Worm (Caenorhabditis elegans): ENCODE results near the gene nfm-1.

The nfm-1 gene

ce11 chrIII:6158642-6159475 is at the start of gene nfm-1:
nfm-1 (plus strand) TSS chrIII:6159453.
- no peak for TF ChIP-seq unc-62 (GFP tag; optimal IDR thresholded peaks at IDR 0.05)

ce11 chrIII:6110187-6110586 is 49.1 kb upstream of the nfm-1 start:
- TF ChIP-seq unc-62 (GFP tag; optimal IDR thresholded peaks at IDR 0.05): no peak

DNA sequence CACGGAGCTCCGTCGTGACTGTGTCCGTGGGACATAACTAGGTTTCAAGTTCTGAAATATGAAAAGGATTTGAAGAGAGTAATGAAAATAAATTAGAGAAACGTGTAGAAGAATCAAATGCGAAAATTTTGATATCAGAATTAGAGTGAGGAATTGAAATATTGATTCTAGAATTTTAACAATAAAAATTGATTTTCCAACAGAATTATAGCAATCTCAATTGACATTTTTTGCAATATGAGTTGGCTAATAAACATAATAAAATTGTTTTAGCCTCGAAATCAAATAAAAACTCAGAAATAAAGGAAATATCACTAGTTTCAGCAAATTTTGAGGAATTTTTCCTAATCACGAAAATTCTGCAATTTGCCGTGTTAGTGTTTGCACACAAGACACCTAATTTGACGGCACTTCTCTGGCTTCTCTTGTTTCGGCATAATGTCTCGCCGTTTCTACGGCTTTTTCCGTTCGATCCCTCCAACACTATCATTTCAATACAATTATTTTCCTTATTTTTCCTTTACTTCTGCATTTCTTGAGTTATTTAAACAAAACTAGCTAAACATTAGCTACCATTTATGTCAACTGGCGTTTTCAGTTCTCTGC is 42.9 kb upstream of the nfm-1 start, which contains the start of gene nmt-1:
Gene nmt-1, minus strand, starts transcription at position 51 of the 606 bp plus-strand sequence.
- no peak for TF ChIP-seq unc-62 (GFP tag; optimal IDR thresholded peaks at IDR 0.05)

- no peak for TF ChIP-seq unc-62 (GFP tag; optimal IDR thresholded peaks at IDR 0.05)
Observed at ce11 chrIII:6116981-6117380, 42.3 kb upstream of the nfm-1 start.

DNA sequence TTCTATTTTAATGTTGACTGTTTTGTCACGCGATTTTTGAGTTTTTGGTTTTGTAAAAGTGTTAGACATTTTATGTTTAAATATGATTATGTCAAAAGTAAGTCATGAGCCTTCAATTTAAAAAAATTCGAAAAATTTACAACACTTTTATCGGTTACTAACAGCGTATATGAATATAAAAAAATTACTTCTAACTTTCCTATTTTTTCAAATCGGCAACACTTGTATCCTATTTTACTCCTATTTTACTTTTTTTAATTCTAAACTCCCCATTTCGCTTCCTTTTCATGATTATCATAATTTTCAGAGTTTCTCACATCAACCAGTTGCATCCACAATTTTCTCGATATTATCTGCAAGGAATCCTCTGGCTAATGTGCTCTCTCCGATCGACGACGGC is 40.9 kb upstream of the nfm-1 start, which contains the start of gene kin-18:
Gene kin-18, plus strand, starts transcription at position 301 of the 400 bp plus-strand sequence.
- no peak for TF ChIP-seq unc-62 (GFP tag; optimal IDR thresholded peaks at IDR 0.05)

DNA sequence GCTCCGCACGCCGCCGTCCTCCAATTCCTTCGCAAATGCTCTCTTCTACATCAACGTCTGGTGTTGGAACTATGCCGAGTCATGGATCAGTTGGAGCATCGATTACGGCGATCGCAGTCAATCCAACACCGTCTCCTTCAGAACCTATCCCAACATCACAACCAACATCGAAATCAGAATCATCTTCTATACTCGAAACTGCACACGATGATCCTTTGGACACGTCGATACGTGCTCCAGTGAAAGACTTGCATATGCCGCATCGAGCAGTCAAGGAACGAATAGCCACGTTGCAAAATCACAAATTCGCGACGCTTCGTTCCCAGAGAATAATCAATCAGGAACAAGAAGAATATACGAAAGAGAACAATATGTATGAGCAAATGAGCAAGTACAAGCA is 38.3 kb upstream of the nfm-1 start:
- TF ChIP-seq unc-62 (GFP tag; optimal IDR thresholded peaks at IDR 0.05): no peak

DNA sequence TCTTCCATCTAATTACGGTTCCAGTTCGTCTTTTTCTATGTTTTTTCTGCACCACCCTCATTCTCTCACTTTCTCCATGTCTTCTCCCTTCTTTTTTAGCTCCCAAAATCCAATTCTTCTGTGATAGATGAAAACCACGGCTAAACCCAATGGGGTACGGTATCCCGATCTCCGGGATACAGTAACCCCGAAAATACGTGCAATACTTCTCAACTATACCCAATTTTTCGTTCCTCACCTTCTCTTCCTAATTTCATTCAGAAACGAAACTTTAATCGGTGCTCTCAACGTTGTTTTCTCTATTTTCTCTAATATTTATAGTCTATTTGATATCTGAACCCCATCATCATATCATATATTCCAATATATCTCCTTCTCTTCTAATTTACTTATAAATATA is 35.6 kb upstream of the nfm-1 start:
- no peak for TF ChIP-seq unc-62 (GFP tag; optimal IDR thresholded peaks at IDR 0.05)

DNA sequence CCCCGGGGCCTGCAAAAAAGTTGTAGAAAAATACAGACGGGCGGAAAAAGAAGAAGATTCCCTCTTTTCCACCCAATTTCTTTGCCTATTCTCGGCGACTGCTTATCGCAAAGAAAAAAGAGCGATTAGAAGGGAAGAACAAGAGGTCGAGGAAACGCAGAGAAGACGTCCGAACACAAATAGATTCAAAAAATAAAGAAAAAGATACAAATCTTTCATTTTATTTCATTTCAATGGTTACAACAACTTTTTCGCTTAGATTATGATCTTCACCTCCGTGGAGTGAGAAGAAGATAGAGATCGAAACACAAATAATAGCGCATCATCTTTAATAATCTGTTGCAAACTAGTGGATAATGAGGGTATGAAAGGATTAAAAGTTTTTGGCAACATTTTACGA is 27.2 kb upstream of the nfm-1 start:
- TF ChIP-seq unc-62 (GFP tag; optimal IDR thresholded peaks at IDR 0.05): no peak

- TF ChIP-seq unc-62 (GFP tag; optimal IDR thresholded peaks at IDR 0.05): no peak
Observed at ce11 chrIII:6134111-6134510, 25.1 kb upstream of the nfm-1 start.

DNA sequence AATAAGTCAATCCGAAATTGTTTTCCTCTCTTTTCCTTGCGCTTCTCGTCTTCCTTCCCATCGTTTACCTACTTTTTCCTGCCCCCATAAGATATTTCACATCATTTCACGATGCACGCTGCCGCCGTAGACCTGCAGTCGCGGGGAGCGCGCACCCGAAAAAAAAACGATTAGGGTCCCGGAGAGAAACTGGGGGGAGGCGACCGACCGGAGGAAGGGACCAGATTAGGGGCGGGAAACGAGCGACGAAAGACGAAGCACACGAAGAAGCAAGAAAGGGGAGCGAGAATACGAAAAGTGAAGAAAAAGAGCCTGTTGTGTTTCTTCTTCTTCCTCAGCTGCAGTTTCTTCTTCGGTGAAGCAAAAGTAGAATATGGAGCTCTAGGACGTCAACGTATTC is 24.0 kb upstream of the nfm-1 start:
- TF ChIP-seq unc-62 (GFP tag; optimal IDR thresholded peaks at IDR 0.05): no peak

DNA sequence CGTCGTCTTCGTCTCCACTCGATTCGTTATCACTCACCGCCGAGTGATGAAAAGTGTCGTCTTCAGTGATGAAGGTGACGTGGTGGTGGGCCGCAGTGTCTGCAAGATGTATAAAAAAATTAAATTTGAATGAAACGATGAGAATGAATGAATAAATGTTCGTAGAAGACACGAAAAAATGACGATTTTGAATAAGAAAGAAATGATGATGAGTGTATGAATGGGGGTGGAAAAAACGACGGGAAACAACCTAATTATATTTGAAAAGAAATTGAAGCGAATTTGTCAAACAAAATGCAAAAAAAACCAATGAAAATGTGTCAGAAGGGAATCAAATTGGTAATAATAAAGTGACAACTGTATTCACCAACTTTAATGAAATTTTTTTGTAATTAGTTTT is 23.1 kb upstream of the nfm-1 start, which contains the start of gene mvk-1:
Gene mvk-1, minus strand, starts transcription at position 101 of the 400 bp plus-strand sequence.
- TF ChIP-seq unc-62 (GFP tag; optimal IDR thresholded peaks at IDR 0.05): no peak

ce11 chrIII:6137431-6137830 is 21.8 kb upstream of the nfm-1 start:
- no peak for TF ChIP-seq unc-62 (GFP tag; optimal IDR thresholded peaks at IDR 0.05)

- TF ChIP-seq unc-62 (GFP tag; optimal IDR thresholded peaks at IDR 0.05): no peak
Observed at ce11 chrIII:6138457-6138856, 20.8 kb upstream of the nfm-1 start.

DNA sequence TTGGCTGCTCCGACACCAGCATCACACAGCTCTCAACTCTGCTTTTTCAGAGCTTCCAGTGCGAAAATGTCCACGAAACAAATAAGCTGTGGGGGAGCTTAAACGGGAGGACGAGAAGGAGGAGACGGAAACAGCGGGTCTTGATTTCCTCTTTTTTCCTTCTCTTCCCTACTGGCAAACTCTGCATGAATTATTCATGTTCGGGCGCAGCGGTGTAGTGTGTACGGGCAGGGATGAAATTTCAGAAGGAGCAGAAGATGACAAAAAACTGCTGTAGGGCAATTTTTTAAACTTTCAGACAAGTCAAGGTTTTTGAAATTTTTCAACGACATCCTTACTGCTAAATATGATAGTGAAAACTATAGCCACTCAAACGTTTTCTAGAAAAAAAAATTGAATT is 19.9 kb upstream of the nfm-1 start:
- no peak for TF ChIP-seq unc-62 (GFP tag; optimal IDR thresholded peaks at IDR 0.05)

DNA sequence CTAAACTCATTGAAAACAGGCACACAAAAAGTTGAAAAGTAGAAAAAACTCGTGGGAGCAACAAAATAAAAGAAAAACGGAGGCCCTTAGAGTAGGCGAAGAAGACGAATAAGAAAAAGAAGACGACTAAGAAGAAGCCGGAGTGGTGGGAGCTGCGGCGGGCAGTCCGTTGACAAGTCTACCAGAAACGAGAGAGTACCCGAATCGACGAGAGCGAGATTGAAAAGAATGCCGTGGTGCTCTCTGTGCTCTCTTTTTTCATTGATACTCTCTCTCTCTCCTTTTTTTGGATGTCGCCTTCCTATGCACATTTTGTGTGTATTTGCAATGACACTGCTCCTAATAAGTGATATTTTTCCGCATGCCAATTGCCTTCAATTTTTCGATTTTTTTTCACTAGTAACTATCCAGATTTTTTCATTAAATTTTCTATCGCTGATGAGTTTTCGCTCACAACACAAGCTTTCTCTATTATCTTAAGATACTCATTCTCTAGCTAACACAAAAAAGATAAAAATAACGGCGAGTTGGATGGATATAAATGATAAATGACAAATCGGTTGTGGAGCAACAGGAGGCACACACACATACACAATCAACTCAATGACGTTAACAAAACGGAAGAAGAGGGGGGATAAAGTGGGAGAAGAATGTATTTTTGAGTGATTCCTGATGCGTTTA is 19.2 kb upstream of the nfm-1 start:
- no peak for TF ChIP-seq unc-62 (GFP tag; optimal IDR thresholded peaks at IDR 0.05)

DNA sequence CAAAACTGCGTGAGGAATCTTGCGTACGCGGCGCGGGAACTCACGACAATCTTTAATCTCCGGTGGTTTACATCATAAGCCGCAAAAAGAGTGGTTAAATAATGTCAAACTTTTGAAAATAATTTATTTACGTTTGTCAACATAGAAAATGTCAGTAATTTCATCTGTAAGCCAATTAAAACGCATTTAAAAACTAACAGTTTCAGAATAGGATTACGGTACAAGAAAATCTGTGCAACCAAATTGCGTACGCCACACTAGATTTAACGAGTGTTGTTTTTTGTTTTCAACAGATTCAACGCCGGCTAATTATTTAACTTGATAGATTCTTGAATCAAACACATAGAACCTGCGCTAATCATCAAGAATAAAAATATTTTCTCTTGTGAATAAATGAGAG is 18.4 kb upstream of the nfm-1 start:
- no peak for TF ChIP-seq unc-62 (GFP tag; optimal IDR thresholded peaks at IDR 0.05)

DNA sequence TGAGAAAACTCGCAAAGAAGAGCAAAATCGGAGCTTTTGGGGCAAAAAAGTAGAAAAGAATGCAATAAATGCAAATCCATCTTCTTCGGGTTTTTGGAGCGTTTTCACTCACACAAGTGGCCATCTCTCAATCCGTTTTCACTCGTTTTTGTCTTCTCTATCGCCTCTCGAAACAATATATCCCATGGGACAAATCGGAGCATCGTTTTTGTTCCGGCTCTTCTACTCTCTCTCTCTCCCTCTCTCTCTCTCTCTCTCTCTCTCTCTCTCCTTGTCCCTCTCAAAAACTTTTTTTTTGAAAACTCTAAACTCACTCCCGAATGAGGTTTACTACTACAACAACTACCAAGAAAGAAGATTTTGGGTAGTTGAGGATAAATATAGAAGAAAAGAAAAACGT is 17.7 kb upstream of the nfm-1 start:
- TF ChIP-seq unc-62 (GFP tag; optimal IDR thresholded peaks at IDR 0.05): no peak
